Worm (Caenorhabditis elegans) whole organism, L3 larva: ENCODE measurements around the gene F16B12.6.

Experiments used
- ZK546.5 ChIP-seq: sonication (generic microtip); optimal IDR thresholded peaks from 2 replicates; lab custom pipeline; 2017; ENCODE audit warnings: missing biosample characterization, missing genetic modification characterization
- ama-1 ChIP-seq: fragments of 150-350 bp; optimal IDR thresholded peaks from 2 replicates; lab custom pipeline; 2018
- daf-12 ChIP-seq: fragments of 150-350 bp; optimal IDR thresholded peaks from 2 replicates; lab custom pipeline; 2014; ENCODE audit warnings: missing biosample characterization, missing genetic modification reagents, missing genetic modification characterization
- elt-2 ChIP-seq: sonication (generic microtip); optimal IDR thresholded peaks from 2 replicates; lab custom pipeline; 2016; ENCODE audit warnings: missing genetic modification reagents, mild to moderate bottlenecking, missing genetic modification characterization, missing compliant biosample characterization
- jun-1 ChIP-seq: fragments of 150-350 bp; optimal IDR thresholded peaks from 2 replicates; lab custom pipeline; 2014; ENCODE audit warnings: missing biosample characterization, missing genetic modification reagents, missing genetic modification characterization
- lin-39 ChIP-seq: fragments of 150-350 bp; optimal IDR thresholded peaks from 2 replicates; lab custom pipeline; 2018; ENCODE audit warnings: missing biosample characterization, missing genetic modification reagents, missing genetic modification characterization
- mml-1 ChIP-seq: fragments of 150-350 bp; sonication (generic microtip); optimal IDR thresholded peaks from 3 replicates; lab custom pipeline; 2014; ENCODE audit warnings: missing biosample characterization, missing genetic modification characterization
- nhr-28 ChIP-seq: fragments of 150-350 bp; optimal IDR thresholded peaks from 2 replicates; lab custom pipeline; 2014; ENCODE audit warnings: missing biosample characterization, missing genetic modification characterization
- pqm-1 ChIP-seq: fragments of 150-350 bp; optimal IDR thresholded peaks from 2 replicates; lab custom pipeline; 2017; ENCODE audit warnings: missing biosample characterization, missing genetic modification characterization, inconsistent platforms
- skn-1 ChIP-seq: fragments of 150-350 bp; optimal IDR thresholded peaks from 2 replicates; lab custom pipeline; 2014; ENCODE audit warnings: missing biosample characterization, missing genetic modification characterization
- ztf-4 ChIP-seq: fragments of 150-350 bp; optimal IDR thresholded peaks from 2 replicates; lab custom pipeline; 2014; ENCODE audit warnings: missing biosample characterization, missing genetic modification characterization

DNA sequence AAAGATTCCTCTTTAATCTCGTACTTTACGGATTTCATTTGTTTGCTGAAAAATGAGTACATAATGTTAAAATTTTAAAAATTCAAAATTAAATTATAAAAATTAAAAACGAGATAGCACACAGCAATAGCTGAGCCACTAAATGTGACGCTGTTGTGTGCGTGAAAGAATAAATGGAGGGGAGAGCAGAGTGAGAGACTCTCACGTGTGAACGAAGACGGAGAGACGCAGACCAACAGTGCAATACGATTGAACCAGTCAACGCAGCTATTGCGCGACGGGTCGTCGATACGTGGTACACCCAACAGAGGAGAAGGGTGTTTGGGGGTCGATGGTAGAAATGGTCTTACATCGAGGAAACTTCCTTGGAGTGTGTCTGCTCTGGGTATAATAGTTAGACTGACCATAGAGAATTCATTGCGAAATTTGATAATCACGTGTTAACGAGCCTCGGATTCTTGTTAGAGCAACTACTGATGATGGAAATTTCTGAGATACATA is 3.4 kb upstream of the F16B12.6 start, which contains the start of gene F16B12.4:
- TF ChIP-seq jun-1 (tag; lab: Kevin White, UChicago) = no peak
- no peak for TF ChIP-seq daf-12 (tag; lab: Kevin White, UChicago)
- TF ChIP-seq nhr-28 (tag; lab: Kevin White, UChicago) = no peak
- TF ChIP-seq lin-39 (tag; lab: Kevin White, UChicago) = no peak
- TF ChIP-seq ztf-4 (tag; lab: Kevin White, UChicago) = no peak
- TF ChIP-seq ama-1 (lab: Kevin White, UChicago) = no peak
- no peak for TF ChIP-seq ZK546.5 (tag; lab: Kevin White, UChicago)
- TF ChIP-seq skn-1 (tag; lab: Kevin White, UChicago) = no peak
- TF ChIP-seq mml-1 (tag; lab: Kevin White, UChicago) = no peak
- no peak for TF ChIP-seq elt-2 (tag; lab: Kevin White, UChicago)
- TF ChIP-seq pqm-1 (tag; lab: Kevin White, UChicago) = no peak
